Worm (Caenorhabditis elegans): Measurements from ENCODE around the gene F43C1.7.

Gene F43C1.7

DNA sequence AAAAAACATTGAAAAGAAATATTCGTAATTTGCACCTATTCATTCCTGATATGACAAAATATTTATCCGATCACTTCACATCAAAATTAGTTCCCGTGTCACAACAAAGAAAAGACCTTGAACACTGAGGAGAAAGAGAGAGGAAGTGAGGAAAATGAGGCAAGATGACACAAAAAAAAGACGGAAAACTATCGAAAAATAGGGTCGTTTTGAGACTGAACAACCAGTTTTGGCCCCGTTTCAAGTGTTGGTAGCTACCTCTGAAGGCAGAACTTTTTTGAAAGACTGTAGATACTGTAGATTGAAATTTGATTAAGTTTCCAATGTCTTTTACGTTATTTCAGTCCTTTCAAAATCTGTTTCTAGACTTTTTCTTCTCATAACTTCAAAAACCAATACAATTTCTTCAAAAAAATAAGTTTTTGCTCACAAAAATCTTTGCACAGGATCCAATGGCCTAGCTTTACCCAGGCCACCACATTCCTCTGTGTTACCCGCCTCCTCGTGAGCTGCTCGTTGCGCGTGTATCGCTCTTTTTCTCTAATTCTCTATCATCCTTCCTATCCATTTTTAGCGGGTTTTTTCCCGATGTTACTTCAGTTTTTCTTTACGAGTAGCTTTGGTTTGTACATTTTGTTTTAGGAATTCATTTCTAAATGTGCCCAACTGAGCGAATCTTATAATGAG lies 45.9 kb downstream of the F43C1.7 start (continued):
- no peak for TF ChIP-seq snpc-4 (tag; optimal IDR thresholded peaks at IDR 0.05)
- TF ChIP-seq sem-4 (tag; optimal IDR thresholded peaks at IDR 0.05), result no peak
- no peak for TF ChIP-seq Y55F3AM.14 (GFP tag; optimal IDR thresholded peaks at IDR 0.05)
- TF ChIP-seq unc-39 (tag; optimal IDR thresholded peaks at IDR 0.05), result no peak
- TF ChIP-seq ceh-82 (tag; optimal IDR thresholded peaks at IDR 0.05), result no peak
- no peak for TF ChIP-seq nhr-237 (tag; optimal IDR thresholded peaks at IDR 0.05)
- TF ChIP-seq mdl-1 (tag; optimal IDR thresholded peaks at IDR 0.05), result peak; percentile 89 to 91
- TF ChIP-seq blmp-1 (tag; optimal IDR thresholded peaks at IDR 0.05; ENCODE audit: insufficient read depth), result no peak
- TF ChIP-seq nhr-11 (tag; optimal IDR thresholded peaks at IDR 0.05), result no peak
- TF ChIP-seq C34F6.9 (tag; optimal IDR thresholded peaks at IDR 0.05), result peak; percentile 89
- TF ChIP-seq nhr-10 (tag; optimal IDR thresholded peaks at IDR 0.05), result no peak
- TF ChIP-seq sma-3 (GFP tag; optimal IDR thresholded peaks at IDR 0.05), result no peak
- no peak for TF ChIP-seq elt-3 (tag; optimal IDR thresholded peaks at IDR 0.05)
- peak; percentile 46 for TF ChIP-seq ama-1 (optimal IDR thresholded peaks at IDR 0.05)
- TF ChIP-seq elt-1 (tag; optimal IDR thresholded peaks at IDR 0.05), result no peak

DNA sequence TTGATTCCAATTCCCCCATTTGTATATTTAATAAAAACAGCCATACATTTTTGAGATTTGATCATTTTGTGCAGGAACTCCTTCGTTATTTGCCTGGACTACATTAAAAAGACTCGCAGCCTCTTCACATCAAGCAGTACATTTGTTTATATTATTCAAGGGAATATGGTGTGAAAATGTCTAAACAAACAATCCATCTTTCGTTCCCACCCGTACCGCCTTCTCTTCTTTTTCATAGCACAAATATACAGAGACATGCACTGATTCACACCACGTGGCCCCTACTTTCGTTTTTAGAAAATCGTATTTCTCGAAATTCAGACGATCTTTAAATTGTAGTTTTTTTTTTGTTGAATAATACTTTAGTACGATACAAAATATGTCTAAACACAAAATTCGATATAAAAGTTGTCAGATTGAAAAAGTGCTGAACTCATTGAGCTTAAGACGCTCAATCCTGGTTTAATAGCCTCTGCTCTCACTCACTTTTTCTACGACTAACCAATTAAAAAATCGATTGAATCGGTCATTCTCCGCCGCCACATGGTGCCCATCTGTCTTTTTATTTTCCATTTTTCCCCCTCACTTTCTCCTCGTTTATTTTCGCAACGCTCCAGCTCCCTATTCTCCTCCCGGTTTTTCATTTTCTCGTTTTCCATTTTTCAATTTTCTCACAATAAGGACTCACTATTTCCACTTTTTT lies 46.9 kb downstream of the F43C1.7 start:
- TF ChIP-seq ceh-82 (tag; optimal IDR thresholded peaks at IDR 0.05), result no peak
- TF ChIP-seq gmeb-1 (tag; optimal IDR thresholded peaks at IDR 0.05), result peak; percentile 50
- no peak for TF ChIP-seq ztf-1 (GFP tag; conservative IDR thresholded peaks at IDR 0.05)
- no peak for TF ChIP-seq alr-1 (tag; optimal IDR thresholded peaks at IDR 0.05)
- peak; percentile 56 for TF ChIP-seq nhr-129 (tag; optimal IDR thresholded peaks at IDR 0.05)
- peak; percentile 30 for TF ChIP-seq sma-3 (GFP tag; optimal IDR thresholded peaks at IDR 0.05)
- TF ChIP-seq nhr-11 (tag; optimal IDR thresholded peaks at IDR 0.05), result no peak
- TF ChIP-seq sem-4 (tag; optimal IDR thresholded peaks at IDR 0.05), result no peak
- TF ChIP-seq elt-3 (tag; optimal IDR thresholded peaks at IDR 0.05), result no peak
- peak; percentile 40 for TF ChIP-seq sma-9 (GFP tag; optimal IDR thresholded peaks at IDR 0.05)
- TF ChIP-seq sma-9 (tag; optimal IDR thresholded peaks at IDR 0.05), result no peak
- peak; percentile 88 for TF ChIP-seq ztf-4 (tag; optimal IDR thresholded peaks at IDR 0.05)
- no peak for TF ChIP-seq lin-39 (tag; optimal IDR thresholded peaks at IDR 0.05)
- peak; percentile 5 for TF ChIP-seq fos-1 (tag; optimal IDR thresholded peaks at IDR 0.05)
- peak; percentile 82 for TF ChIP-seq nhr-21 (tag; optimal IDR thresholded peaks at IDR 0.05)
- no peak for TF ChIP-seq R02D3.7 (tag; optimal IDR thresholded peaks at IDR 0.05)
- peak; percentile 38 for TF ChIP-seq nhr-25 (tag; optimal IDR thresholded peaks at IDR 0.05)
- TF ChIP-seq nhr-6 (tag; optimal IDR thresholded peaks at IDR 0.05), result peak; percentile 28
- TF ChIP-seq Y55F3AM.14 (GFP tag; optimal IDR thresholded peaks at IDR 0.05), result peak; percentile 38
- peak; percentile 10 for TF ChIP-seq zag-1 (tag; optimal IDR thresholded peaks at IDR 0.05)
- no peak for TF ChIP-seq unc-62 (GFP tag; optimal IDR thresholded peaks at IDR 0.05)
- no peak for TF ChIP-seq mab-5 (tag; optimal IDR thresholded peaks at IDR 0.05)
- no peak for TF ChIP-seq blmp-1 (tag; optimal IDR thresholded peaks at IDR 0.05; ENCODE audit: insufficient read depth)
- no peak for TF ChIP-seq mdl-1 (tag; optimal IDR thresholded peaks at IDR 0.05)
- TF ChIP-seq lsy-2 (tag; optimal IDR thresholded peaks at IDR 0.05), result peak; percentile 44 to 70
- peak; percentile 91 for TF ChIP-seq ama-1 (optimal IDR thresholded peaks at IDR 0.05)
- TF ChIP-seq crh-2 (tag; optimal IDR thresholded peaks at IDR 0.05), result peak; percentile 72
- peak; percentile 31 for TF ChIP-seq unc-55 (GFP tag; optimal IDR thresholded peaks at IDR 0.05)
- TF ChIP-seq F13H6.1 (tag; optimal IDR thresholded peaks at IDR 0.05), result peak; percentile 21
- TF ChIP-seq nhr-12 (tag; optimal IDR thresholded peaks at IDR 0.05), result no peak
- TF ChIP-seq ztf-11 (tag; optimal IDR thresholded peaks at IDR 0.05), result no peak
- TF ChIP-seq ceh-16 (tag; optimal IDR thresholded peaks at IDR 0.05), result no peak
- no peak for TF ChIP-seq skn-1 (tag; optimal IDR thresholded peaks at IDR 0.05)
- TF ChIP-seq lin-13 (GFP tag; optimal IDR thresholded peaks at IDR 0.05), result peak; percentile 68

All from whole organism, L2 larva.